Fruit fly (Drosophila melanogaster) whole organism, pupa: ENCODE data around the gene PyK.

ENCODE experiments used
- CG17806 ChIP-seq: fragments of 200-800 bp; sonication (Bioruptor generic); optimal IDR thresholded peaks from 2 replicates; lab custom pipeline; 2018; ENCODE audit warnings: missing biosample characterization, mild to moderate bottlenecking, missing genetic modification characterization, moderate library complexity
- CG8301 ChIP-seq: fragments of 200-800 bp; sonication (Bioruptor generic); optimal IDR thresholded peaks from 2 replicates; lab custom pipeline; 2018; ENCODE audit warnings: missing biosample characterization, mild to moderate bottlenecking, missing genetic modification characterization
- CG9948 ChIP-seq: fragments of 200-800 bp; sonication (Bioruptor generic); optimal IDR thresholded peaks from 2 replicates; lab custom pipeline; 2018; ENCODE audit warnings: missing biosample characterization, mild to moderate bottlenecking, missing genetic modification characterization, moderate library complexity
- EcR ChIP-seq: fragments of 200-800 bp; sonication (Bioruptor generic); optimal IDR thresholded peaks from 3 replicates; lab custom pipeline; 2019; ENCODE audit warnings: missing biosample characterization, missing genetic modification characterization, mild to moderate bottlenecking, moderate library complexity, missing genetic modification reagents
- Pif1A ChIP-seq: fragments of 200-800 bp; sonication (Bioruptor generic); optimal IDR thresholded peaks from 3 replicates; lab custom pipeline; 2016; ENCODE audit warnings: missing biosample characterization, missing genetic modification characterization
- Pif1B ChIP-seq: fragments of 200-800 bp; sonication (Bioruptor generic); optimal IDR thresholded peaks from 3 replicates; lab custom pipeline; 2016; ENCODE audit warnings: missing biosample characterization, missing genetic modification characterization
- Snoo ChIP-seq: fragments of 200-800 bp; sonication (Bioruptor generic); optimal IDR thresholded peaks from 3 replicates; lab custom pipeline; 2017; ENCODE audit warnings: missing biosample characterization, mild to moderate bottlenecking, missing genetic modification characterization, inconsistent platforms
- rn ChIP-seq: fragments of 200-800 bp; sonication (Bioruptor generic); IDR thresholded peaks from 2 replicates; pipeline ENCODE4 v1.3.6; 2022; ENCODE audit warnings: missing biosample characterization, missing genetic modification characterization

DNA sequence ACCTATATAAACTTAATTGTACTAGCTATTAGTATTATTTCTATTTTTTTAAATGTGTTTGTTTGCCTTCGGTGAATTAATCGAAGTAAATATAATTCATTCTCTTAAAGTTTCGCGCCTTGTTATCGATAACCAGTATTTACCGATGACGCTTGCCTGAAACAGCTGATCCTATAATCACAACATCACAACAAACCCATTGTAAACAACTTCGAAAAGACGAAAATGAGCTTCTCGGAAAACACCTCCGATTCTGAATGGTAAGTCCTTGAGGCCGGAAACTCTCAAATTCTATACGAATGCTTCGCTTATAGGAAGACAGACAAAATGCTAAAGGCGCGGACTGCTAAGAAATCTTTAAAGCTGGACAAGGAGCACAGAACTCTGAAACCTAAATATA lies 12.6 kb downstream of the PyK start, which contains the start of gene CG34149:
- TF ChIP-seq Pif1B (GFP tag; lab: Kevin White, UChicago) (no peak), Pif1A (no peak), Snoo (tag; lab: Kevin White, UChicago) (no peak), CG8301 (no peak), EcR (GFP tag; lab: Kevin White, UChicago) (no peak), CG9948 (tag; lab: Kevin White, UChicago) (no peak), rn (GFP tag; lab: Robert Waterston, UW) (no peak), CG17806 (tag; lab: Kevin White, UChicago) (no peak)
